Fruit fly (Drosophila melanogaster) whole organism, pupa: ENCODE results near the gene Mon1.
A peak's percentile ranks its signal among the peaks of the same experiment; 100 is the strongest.

ENCODE experiments used
- CG10348 ChIP-seq: fragments of 200-800 bp; sonication (Bioruptor generic); IDR thresholded peaks from 2 replicates; pipeline ENCODE4 v1.3.6; 2022; ENCODE audit warnings: missing biosample characterization, missing genetic modification characterization
- CG12605 ChIP-seq: fragments of 200-800 bp; sonication (Bioruptor generic); IDR thresholded peaks from 2 replicates; pipeline ENCODE4 v1.3.6; 2022; ENCODE audit warnings: missing biosample characterization, missing genetic modification characterization
- CG13204 ChIP-seq: fragments of 200-800 bp; sonication (Bioruptor generic); optimal IDR thresholded peaks from 2 replicates; lab custom pipeline; 2018; ENCODE audit warnings: missing biosample characterization, mild to moderate bottlenecking, missing genetic modification characterization, moderate library complexity
- CG14655 ChIP-seq: fragments of 200-800 bp; sonication (Bioruptor generic); optimal IDR thresholded peaks from 3 replicates; lab custom pipeline; 2017; ENCODE audit warnings: mild to moderate bottlenecking, missing biosample characterization, missing genetic modification reagents, missing genetic modification characterization
- CG15710 ChIP-seq: fragments of 200-800 bp; sonication (Bioruptor generic); optimal IDR thresholded peaks from 2 replicates; lab custom pipeline; 2018; ENCODE audit warnings: missing biosample characterization, mild to moderate bottlenecking, missing genetic modification characterization, moderate library complexity
- CG17806 ChIP-seq: fragments of 200-800 bp; sonication (Bioruptor generic); optimal IDR thresholded peaks from 2 replicates; lab custom pipeline; 2018; ENCODE audit warnings: missing biosample characterization, mild to moderate bottlenecking, missing genetic modification characterization, moderate library complexity
- CG32121 ChIP-seq: fragments of 200-800 bp; sonication (Bioruptor generic); IDR thresholded peaks from 2 replicates; pipeline ENCODE4 v1.3.6; 2022; ENCODE audit warnings: missing biosample characterization, missing genetic modification characterization
- CG34367 ChIP-seq: fragments of 200-800 bp; sonication (Bioruptor generic); optimal IDR thresholded peaks from 2 replicates; lab custom pipeline; 2018; ENCODE audit warnings: missing biosample characterization, mild to moderate bottlenecking, missing genetic modification characterization
- CG4496 ChIP-seq: fragments of 200-800 bp; sonication (Bioruptor generic); IDR thresholded peaks from 3 replicates; pipeline ENCODE4 v1.3.6; 2022; ENCODE audit warnings: missing biosample characterization, missing genetic modification characterization
- CG8159 ChIP-seq: fragments of 200-800 bp; sonication (Bioruptor generic); optimal IDR thresholded peaks from 3 replicates; lab custom pipeline; 2018; ENCODE audit warnings: missing biosample characterization, mild to moderate bottlenecking, missing genetic modification characterization, moderate library complexity
- CG8301 ChIP-seq: fragments of 200-800 bp; sonication (Bioruptor generic); optimal IDR thresholded peaks from 2 replicates; lab custom pipeline; 2018; ENCODE audit warnings: missing biosample characterization, mild to moderate bottlenecking, missing genetic modification characterization
- CG9948 ChIP-seq: fragments of 200-800 bp; sonication (Bioruptor generic); optimal IDR thresholded peaks from 2 replicates; lab custom pipeline; 2018; ENCODE audit warnings: missing biosample characterization, mild to moderate bottlenecking, missing genetic modification characterization, moderate library complexity
- D1 ChIP-seq: fragments of 200-800 bp; sonication (Bioruptor generic); optimal IDR thresholded peaks from 2 replicates; lab custom pipeline; 2018; ENCODE audit warnings: missing biosample characterization, mild to moderate bottlenecking, missing genetic modification characterization, moderate library complexity
- EcR ChIP-seq: fragments of 200-800 bp; sonication (Bioruptor generic); optimal IDR thresholded peaks from 3 replicates; lab custom pipeline; 2019; ENCODE audit warnings: missing biosample characterization, missing genetic modification characterization, mild to moderate bottlenecking, moderate library complexity, missing genetic modification reagents
- Ets98B ChIP-seq: fragments of 200-800 bp; sonication (Bioruptor generic); IDR thresholded peaks from 2 replicates; pipeline ENCODE4 v1.3.6; 2022; ENCODE audit warnings: missing biosample characterization, missing genetic modification characterization
- Pif1A ChIP-seq: fragments of 200-800 bp; sonication (Bioruptor generic); optimal IDR thresholded peaks from 3 replicates; lab custom pipeline; 2016; ENCODE audit warnings: missing biosample characterization, missing genetic modification characterization
- Pif1B ChIP-seq: fragments of 200-800 bp; sonication (Bioruptor generic); optimal IDR thresholded peaks from 3 replicates; lab custom pipeline; 2016; ENCODE audit warnings: missing biosample characterization, missing genetic modification characterization
- Snoo ChIP-seq: fragments of 200-800 bp; sonication (Bioruptor generic); optimal IDR thresholded peaks from 3 replicates; lab custom pipeline; 2017; ENCODE audit warnings: missing biosample characterization, mild to moderate bottlenecking, missing genetic modification characterization, inconsistent platforms
- fd96Ca ChIP-seq: fragments of 200-800 bp; sonication (Bioruptor generic); IDR thresholded peaks from 3 replicates; pipeline ENCODE4 v1.3.6; 2022; ENCODE audit warnings: missing biosample characterization, missing genetic modification characterization
- gl ChIP-seq: fragments of 200-800 bp; sonication (Bioruptor generic); optimal IDR thresholded peaks from 2 replicates; lab custom pipeline; 2018; ENCODE audit warnings: missing biosample characterization, mild to moderate bottlenecking, missing genetic modification characterization
- rn ChIP-seq: fragments of 200-800 bp; sonication (Bioruptor generic); IDR thresholded peaks from 2 replicates; pipeline ENCODE4 v1.3.6; 2022; ENCODE audit warnings: missing biosample characterization, missing genetic modification characterization

The Mon1 gene

dm6 chr2L:4883023-4883392 lies 32.6 kb downstream of the Mon1 start, which contains the start of the genes Cf2 and CG3008:
TSS of gene Cf2 (minus strand) at chr2L:4883107.
TSS of gene CG3008 (plus strand) at chr2L:4883298.
- TF ChIP-seq CG4496 (GFP tag; lab: Robert Waterston, UW) (no peak), CG13204 (GFP tag; lab: Kevin White, UChicago) (no peak), gl (tag; lab: Kevin White, UChicago) (no peak), CG12605 (GFP tag; lab: Robert Waterston, UW) (no peak), CG8159 (peak; percentile 33), CG32121 (GFP tag; lab: Robert Waterston, UW) (no peak; the same call in 1 of the 2 replicates)

- TF ChIP-seq rn (GFP tag; lab: Robert Waterston, UW) (no peak), CG14655 (GFP tag; lab: Kevin White, UChicago) (no peak), CG17806 (tag; lab: Kevin White, UChicago) (peak; percentile 40), CG15710 (tag; lab: Kevin White, UChicago) (peak; percentile 30), CG4496 (GFP tag; lab: Robert Waterston, UW) (peak; percentile 55; the same call in 2 of the 3 replicates), Ets98B (GFP tag; lab: Robert Waterston, UW) (peak; percentile 30; the same call in 1 of the 2 replicates), Pif1A (GFP tag; lab: Kevin White, UChicago) (peak; percentile 32), CG8301 (tag; lab: Kevin White, UChicago) (peak; percentile 65), CG34367 (tag; lab: Kevin White, UChicago) (peak; percentile 22), Snoo (tag; lab: Kevin White, UChicago) (no peak), CG8159 (peak; percentile 44), D1 (tag; lab: Kevin White, UChicago) (no peak), CG12605 (GFP tag; lab: Robert Waterston, UW) (no peak), CG9948 (tag; lab: Kevin White, UChicago) (peak; percentile 9)
- TF ChIP-seq, all 21 proteins: peak for 9
Observed at dm6 chr2L:4886132-4886531, 35.7 kb downstream of the Mon1 start.

DNA sequence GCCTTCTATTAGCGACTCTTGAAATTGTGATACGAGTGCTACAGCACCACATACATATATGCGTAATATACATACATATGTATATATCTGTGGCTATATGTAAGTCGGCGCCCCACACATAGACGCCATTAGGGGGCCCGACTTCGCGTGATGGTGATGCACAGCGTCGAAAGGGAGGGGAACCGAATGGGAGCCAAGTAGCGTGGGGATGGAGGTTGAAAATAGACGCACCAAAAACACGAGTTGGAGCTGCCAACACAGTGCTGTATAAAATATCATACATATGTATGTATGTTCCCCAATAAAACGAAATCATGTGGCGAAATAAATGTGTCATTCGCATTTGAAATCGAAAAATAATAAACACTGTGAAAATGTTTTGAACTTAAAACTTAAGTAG lies 36.2 kb downstream of the Mon1 start:
- TF ChIP-seq CG32121 (GFP tag; lab: Robert Waterston, UW): 0 out of 2 replicates have a peak, but pooled peaks have one; percentile 19
- no peak for TF ChIP-seq CG17806 (tag; lab: Kevin White, UChicago)

dm6 chr2L:4887382-4888219 lies 37.2 kb downstream of the Mon1 start:
- TF ChIP-seq D1 (tag; lab: Kevin White, UChicago): peak; percentile 91
- TF ChIP-seq CG12605 (GFP tag; lab: Robert Waterston, UW): peak; percentile 94
- TF ChIP-seq rn (GFP tag; lab: Robert Waterston, UW): peak; percentile 92
- peak; percentile 88 for TF ChIP-seq CG32121 (GFP tag; lab: Robert Waterston, UW)
- TF ChIP-seq Ets98B (GFP tag; lab: Robert Waterston, UW): peak; percentile 92
- TF ChIP-seq CG15710 (tag; lab: Kevin White, UChicago): peak; percentile 96
- TF ChIP-seq CG13204 (GFP tag; lab: Kevin White, UChicago): peak; percentile 89
- TF ChIP-seq gl (tag; lab: Kevin White, UChicago): peak; percentile 93
- TF ChIP-seq CG34367 (tag; lab: Kevin White, UChicago): peak; percentile 97
- TF ChIP-seq CG17806 (tag; lab: Kevin White, UChicago): peak; percentile 97
- peak; percentile 97 for TF ChIP-seq CG4496 (GFP tag; lab: Robert Waterston, UW)
- TF ChIP-seq CG10348 (GFP tag; lab: Robert Waterston, UW): peak; percentile 56; the same call in 1 of the 2 replicates
- TF ChIP-seq CG9948 (tag; lab: Kevin White, UChicago): peak; percentile 98
- peak; percentile 92 for TF ChIP-seq CG8301 (tag; lab: Kevin White, UChicago)
- TF ChIP-seq fd96Ca (GFP tag; lab: Robert Waterston, UW): peak; percentile 92
- peak; percentile 88 for TF ChIP-seq Pif1B
- peak; percentile 95 for TF ChIP-seq CG8159
- peak; percentile 81 for TF ChIP-seq Snoo (tag; lab: Kevin White, UChicago)
- TF ChIP-seq Pif1A (GFP tag; lab: Kevin White, UChicago): peak; percentile 86
- peak; percentile 90 for TF ChIP-seq CG14655 (GFP tag; lab: Kevin White, UChicago)
- peak; percentile 88 for TF ChIP-seq EcR (GFP tag; lab: Kevin White, UChicago)

- TF ChIP-seq CG17806 (tag; lab: Kevin White, UChicago) (peak; percentile 46), EcR (GFP tag; lab: Kevin White, UChicago) (peak; percentile 41), CG15710 (tag; lab: Kevin White, UChicago) (peak; percentile 29), CG13204 (GFP tag; lab: Kevin White, UChicago) (no peak), CG34367 (tag; lab: Kevin White, UChicago) (peak; percentile 19), Pif1B (no peak), CG8159 (peak; percentile 44), CG14655 (GFP tag; lab: Kevin White, UChicago) (peak; percentile 2), CG9948 (tag; lab: Kevin White, UChicago) (peak; percentile 53)
Observed at dm6 chr2L:4888541-4888940, 38.1 kb downstream of the Mon1 start.
